Worm (Caenorhabditis elegans): ENCODE data around the gene C15C8.5.

C15C8.5 gene

ce11 chrV:12719713-12720112 lies 28.1 kb upstream of the C15C8.5 start, which contains the start of gene R11D1.7:
Gene R11D1.7 (plus strand): TSS chrV:12720013.
- TF ChIP-seq nhr-67 (tag; optimal IDR thresholded peaks at IDR 0.05) (no peak), unc-62 (GFP tag; optimal IDR thresholded peaks at IDR 0.05) (no peak), elt-2 (tag; optimal IDR thresholded peaks at IDR 0.05) (no peak), ztf-4 (tag; optimal IDR thresholded peaks at IDR 0.05) (no peak), ztf-11 (tag; optimal IDR thresholded peaks at IDR 0.05) (no peak), nhr-77 (tag; optimal IDR thresholded peaks at IDR 0.05) (no peak), nhr-43 (tag; optimal IDR thresholded peaks at IDR 0.05; ENCODE audit: poor library complexity, severe bottlenecking) (no peak), fkh-2 (tag; optimal IDR thresholded peaks at IDR 0.05) (no peak), nfya-1 (tag; optimal IDR thresholded peaks at IDR 0.05; ENCODE audit: insufficient read depth) (no peak), R02D3.7 (tag; optimal IDR thresholded peaks at IDR 0.05) (no peak), nhr-237 (tag; optimal IDR thresholded peaks at IDR 0.05) (no peak), egl-5 (tag; optimal IDR thresholded peaks at IDR 0.05) (no peak)

ce11 chrV:12725893-12726292 lies 21.9 kb upstream of the C15C8.5 start, which contains the start of gene R11D1.12:
Gene R11D1.12 (minus strand): TSS chrV:12725993.
- TF ChIP-seq elt-3 (tag; optimal IDR thresholded peaks at IDR 0.05) = no peak

ce11 chrV:12727104-12727637 lies 20.6 kb upstream of the C15C8.5 start, which contains the start of gene R11D1.13:
Gene R11D1.13 (plus strand): TSS chrV:12727154.
- TF ChIP-seq nhr-28 (tag; optimal IDR thresholded peaks at IDR 0.05) (no peak), lin-15B (tag; optimal IDR thresholded peaks at IDR 0.05) (no peak), unc-62 (GFP tag; optimal IDR thresholded peaks at IDR 0.05) (no peak), R02D3.7 (tag; optimal IDR thresholded peaks at IDR 0.05) (no peak), nhr-23 (tag; optimal IDR thresholded peaks at IDR 0.05) (no peak), ceh-82 (tag; optimal IDR thresholded peaks at IDR 0.05) (no peak), ceh-28 (tag; optimal IDR thresholded peaks at IDR 0.05) (no peak), pqm-1 (tag; optimal IDR thresholded peaks at IDR 0.05) (no peak), mml-1 (tag; optimal IDR thresholded peaks at IDR 0.05) (no peak), fos-1 (tag; optimal IDR thresholded peaks at IDR 0.05) (no peak), pha-4 (tag; optimal IDR thresholded peaks at IDR 0.05) (no peak), fkh-10 (GFP tag; optimal IDR thresholded peaks at IDR 0.05) (no peak), snpc-4 (tag; optimal IDR thresholded peaks at IDR 0.05) (no peak), nhr-12 (tag; optimal IDR thresholded peaks at IDR 0.05) (no peak), egl-5 (tag; optimal IDR thresholded peaks at IDR 0.05) (no peak), ceh-9 (tag; optimal IDR thresholded peaks at IDR 0.05) (no peak), tbx-2 (tag; optimal IDR thresholded peaks at IDR 0.05) (no peak)

ce11 chrV:12728062-12728665 lies 19.6 kb upstream of the C15C8.5 start, which contains the start of the genes rpl-28 and mrpl-49:
Gene rpl-28 (minus strand): TSS chrV:12728112.
Gene mrpl-49 (plus strand): TSS chrV:12728631.
- TF ChIP-seq skn-1 (tag; optimal IDR thresholded peaks at IDR 0.05) = peak; percentile 42
- peak; percentile 95 for TF ChIP-seq egl-5 (tag; optimal IDR thresholded peaks at IDR 0.05)
- no peak for TF ChIP-seq nhr-76 (tag; optimal IDR thresholded peaks at IDR 0.05)
- no peak for TF ChIP-seq ceh-16 (tag; optimal IDR thresholded peaks at IDR 0.05)
- no peak for TF ChIP-seq daf-12 (tag; optimal IDR thresholded peaks at IDR 0.05)
- no peak for TF ChIP-seq fkh-2 (tag; optimal IDR thresholded peaks at IDR 0.05)
- peak; percentile 91 for TF ChIP-seq snpc-4 (tag; optimal IDR thresholded peaks at IDR 0.05)
- no peak for TF ChIP-seq ZK546.5 (tag; optimal IDR thresholded peaks at IDR 0.05)
- no peak for TF ChIP-seq egl-27 (tag; optimal IDR thresholded peaks at IDR 0.05)
- no peak for TF ChIP-seq sea-2 (GFP tag; optimal IDR thresholded peaks at IDR 0.05)
- peak; percentile 99 for TF ChIP-seq lin-15B (tag; optimal IDR thresholded peaks at IDR 0.05)
- TF ChIP-seq tbx-2 (tag; optimal IDR thresholded peaks at IDR 0.05) = peak; percentile 10
- no peak for TF ChIP-seq ceh-9 (tag; optimal IDR thresholded peaks at IDR 0.05)
- TF ChIP-seq mml-1 (tag; optimal IDR thresholded peaks at IDR 0.05) = no peak
- peak; percentile 38 for TF ChIP-seq jun-1 (tag; optimal IDR thresholded peaks at IDR 0.05)
- TF ChIP-seq ztf-4 (tag; optimal IDR thresholded peaks at IDR 0.05) = no peak
- TF ChIP-seq lsy-12 (tag; optimal IDR thresholded peaks at IDR 0.05) = peak; percentile 30
- no peak for TF ChIP-seq ceh-28 (tag; optimal IDR thresholded peaks at IDR 0.05)
- TF ChIP-seq nhr-25 (tag; optimal IDR thresholded peaks at IDR 0.05) = peak; percentile 90
- TF ChIP-seq zag-1 (tag; optimal IDR thresholded peaks at IDR 0.05) = no peak
- TF ChIP-seq nhr-11 (tag; optimal IDR thresholded peaks at IDR 0.05) = peak; percentile 48
- TF ChIP-seq nhr-43 (tag; optimal IDR thresholded peaks at IDR 0.05; ENCODE audit: poor library complexity, severe bottlenecking) = peak; percentile 24
- TF ChIP-seq nhr-28 (tag; optimal IDR thresholded peaks at IDR 0.05) = no peak
- TF ChIP-seq nhr-77 (tag; optimal IDR thresholded peaks at IDR 0.05) = no peak
- TF ChIP-seq elt-1 (tag; optimal IDR thresholded peaks at IDR 0.05) = no peak
- TF ChIP-seq ztf-11 (tag; optimal IDR thresholded peaks at IDR 0.05) = no peak
- peak; percentile 93 for TF ChIP-seq nhr-23 (tag; optimal IDR thresholded peaks at IDR 0.05)
- TF ChIP-seq elt-2 (tag; optimal IDR thresholded peaks at IDR 0.05) = peak; percentile 72
- no peak for TF ChIP-seq ceh-82 (tag; optimal IDR thresholded peaks at IDR 0.05)
- TF ChIP-seq unc-62 (GFP tag; optimal IDR thresholded peaks at IDR 0.05) = no peak
- no peak for TF ChIP-seq fos-1 (tag; optimal IDR thresholded peaks at IDR 0.05)
- no peak for TF ChIP-seq nhr-67 (tag; optimal IDR thresholded peaks at IDR 0.05)
- TF ChIP-seq fkh-10 (GFP tag; optimal IDR thresholded peaks at IDR 0.05) = peak; percentile 49
- TF ChIP-seq lin-39 (tag; optimal IDR thresholded peaks at IDR 0.05) = peak; percentile 79
- TF ChIP-seq hmg-11 (tag; optimal IDR thresholded peaks at IDR 0.05) = peak; percentile 40
- peak; percentile 95 for TF ChIP-seq R02D3.7 (tag; optimal IDR thresholded peaks at IDR 0.05)
- no peak for TF ChIP-seq eor-1 (tag; optimal IDR thresholded peaks at IDR 0.05)
